Worm (Caenorhabditis elegans): ENCODE results near the gene cutl-18.

DNA sequence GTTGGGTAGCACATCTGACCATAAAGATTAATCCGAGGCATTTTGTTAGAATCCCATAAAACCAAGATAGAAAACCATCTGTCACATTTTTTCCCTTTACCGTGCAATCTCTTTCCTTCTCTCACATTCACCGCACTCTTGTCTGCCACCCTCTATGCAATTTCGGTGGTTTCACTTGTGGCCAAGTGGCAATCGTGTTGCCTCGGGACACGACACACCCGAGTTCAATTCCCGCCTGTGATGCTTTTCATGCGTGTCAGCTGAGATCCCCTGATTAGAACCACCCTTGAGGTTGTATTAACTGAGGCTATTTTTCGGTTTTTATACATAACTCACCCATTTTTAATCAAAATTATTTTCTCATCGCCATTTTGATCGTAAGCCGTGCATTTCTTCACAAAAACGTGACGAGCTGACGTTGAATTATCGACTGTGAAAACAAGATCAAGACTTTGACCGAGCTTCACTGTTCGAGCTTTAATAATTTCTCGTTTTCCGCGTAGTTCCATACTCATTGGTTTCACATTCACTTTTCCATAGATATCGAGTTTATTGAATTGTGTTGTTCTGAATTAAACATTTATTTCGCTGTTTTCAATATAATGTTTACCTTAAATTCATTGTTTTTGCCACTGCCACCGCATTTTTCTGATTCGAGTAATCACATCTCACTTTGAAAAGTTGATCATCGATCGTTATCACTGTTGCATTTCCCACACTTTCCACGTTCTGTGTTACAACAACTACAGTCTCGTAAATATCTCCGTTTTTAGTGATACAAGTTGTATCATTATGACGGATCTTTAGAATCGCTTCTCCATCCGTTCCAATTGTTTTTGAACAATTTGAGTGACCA, 2.4 kb downstream of the cutl-18 start:
- TF ChIP-seq blmp-1 (tag; optimal IDR thresholded peaks at IDR 0.05) (peak; percentile 67), fos-1 (tag; optimal IDR thresholded peaks at IDR 0.05) (peak; percentile 60), pag-3 (tag; optimal IDR thresholded peaks at IDR 0.05; ENCODE audit: borderline replicate concordance, insufficient read depth) (no peak)
